Fruit fly (Drosophila melanogaster) whole organism, embryonic: ENCODE measurements around the gene CG6675.

Source experiments
- CG10654 ChIP-seq: fragments of 200-800 bp; sonication (Bioruptor generic); optimal IDR thresholded peaks from 2 replicates; lab custom pipeline; 2016; ENCODE audit warnings: missing biosample characterization, missing genetic modification characterization
- CG11093 ChIP-seq: fragments of 200-800 bp; sonication (Bioruptor generic); IDR thresholded peaks from 3 replicates; pipeline ENCODE4 v1.3.6; 2022; ENCODE audit warnings: missing biosample characterization, missing genetic modification characterization
- CG12942 ChIP-seq: fragments of 200-800 bp; sonication (Bioruptor generic); optimal IDR thresholded peaks from 3 replicates; lab custom pipeline; 2016; ENCODE audit warnings: missing biosample characterization, missing genetic modification characterization
- CG14014 ChIP-seq: fragments of 200-800 bp; sonication (Bioruptor generic); IDR thresholded peaks from 2 replicates; pipeline ENCODE4 v1.3.6; 2022; ENCODE audit warnings: missing biosample characterization, missing genetic modification characterization
- CG14860 ChIP-seq: fragments of 200-800 bp; sonication (Bioruptor generic); IDR thresholded peaks from 3 replicates; pipeline ENCODE4 v1.3.6; 2022; ENCODE audit warnings: missing biosample characterization, missing genetic modification characterization; ENCODE audit not compliant: partially characterized antibody
- CG15269 ChIP-seq: fragments of 200-800 bp; sonication (Bioruptor generic); optimal IDR thresholded peaks from 2 replicates; lab custom pipeline; 2018; ENCODE audit warnings: missing biosample characterization, mild to moderate bottlenecking, missing genetic modification characterization, moderate library complexity
- CG16779 ChIP-seq: fragments of 200-800 bp; sonication (Bioruptor generic); IDR thresholded peaks from 2 replicates; pipeline ENCODE4 v1.3.6; 2022; ENCODE audit warnings: missing biosample characterization, missing genetic modification characterization
- CG17385 ChIP-seq: fragments of 200-800 bp; sonication (Bioruptor generic); optimal IDR thresholded peaks from 3 replicates; lab custom pipeline; 2018; ENCODE audit warnings: missing biosample characterization, mild to moderate bottlenecking, missing genetic modification characterization
- CG18011 ChIP-seq: fragments of 200-800 bp; sonication (Bioruptor generic); optimal IDR thresholded peaks from 2 replicates; lab custom pipeline; 2017; ENCODE audit warnings: missing biosample characterization, missing genetic modification characterization, mild to moderate bottlenecking, moderate library complexity, missing genotype
- CG2199 ChIP-seq: fragments of 200-800 bp; sonication (Bioruptor generic); IDR thresholded peaks from 3 replicates; pipeline ENCODE4 v1.3.6; 2022; ENCODE audit warnings: missing biosample characterization, missing genetic modification characterization
- CG3163 ChIP-seq: fragments of 200-800 bp; sonication (Bioruptor generic); optimal IDR thresholded peaks from 3 replicates; lab custom pipeline; 2016; ENCODE audit warnings: missing biosample characterization, missing genetic modification characterization
- CG34224 ChIP-seq: fragments of 200-800 bp; sonication (Bioruptor generic); IDR thresholded peaks from 3 replicates; pipeline ENCODE4 v1.3.6; 2022; ENCODE audit warnings: missing biosample characterization, missing genetic modification characterization; ENCODE audit not compliant: partially characterized antibody
- CG6689 ChIP-seq: fragments of 200-800 bp; sonication (Bioruptor generic); IDR thresholded peaks from 2 replicates; pipeline ENCODE4 v1.3.6; 2022; ENCODE audit warnings: missing biosample characterization, missing genetic modification characterization
- CG6765 ChIP-seq: fragments of 200-800 bp; sonication (Bioruptor generic); optimal IDR thresholded peaks from 3 replicates; lab custom pipeline; 2017; ENCODE audit warnings: missing biosample characterization, mild to moderate bottlenecking, missing genetic modification characterization
- CG8359 ChIP-seq: fragments of 200-800 bp; sonication (Bioruptor generic); optimal IDR thresholded peaks from 2 replicates; lab custom pipeline; 2017; ENCODE audit warnings: missing biosample characterization, mild to moderate bottlenecking, missing genetic modification characterization, borderline replicate concordance
- CG9609 ChIP-seq: fragments of 200-800 bp; sonication (Bioruptor generic); optimal IDR thresholded peaks from 3 replicates; lab custom pipeline; 2016; ENCODE audit warnings: missing biosample characterization, missing genetic modification characterization
- Deaf1 ChIP-seq: fragments of 200-800 bp; optimal IDR thresholded peaks from 3 replicates; lab custom pipeline; 2019; ENCODE audit warnings: missing biosample characterization, mild to moderate bottlenecking, missing genetic modification characterization, moderate library complexity
- Drgx ChIP-seq: fragments of 200-800 bp; sonication (Bioruptor generic); IDR thresholded peaks from 2 replicates; pipeline ENCODE4 v1.3.6; 2022; ENCODE audit warnings: missing biosample characterization, missing genetic modification characterization
- Ets65A ChIP-seq: fragments of 200-800 bp; sonication (Bioruptor generic); peaks from one replicate; lab custom pipeline; 2016; ENCODE audit warnings: missing biosample characterization, missing genetic modification characterization
- Hmr ChIP-seq: fragments of 200-800 bp; sonication (Bioruptor generic); optimal IDR thresholded peaks from 3 replicates; lab custom pipeline; 2017; ENCODE audit warnings: mild to moderate bottlenecking, missing biosample characterization, missing genetic modification reagents, missing genetic modification characterization
- Med ChIP-seq: fragments of 200-800 bp; sonication (Bioruptor generic); peaks from one replicate; lab custom pipeline; 2016; ENCODE audit warnings: missing biosample characterization, missing genetic modification characterization, mild to moderate bottlenecking, inconsistent platforms, moderate library complexity
- Pdp1 ChIP-seq, 2 experiments: fragments of 200-800 bp; sonication (Bioruptor generic); optimal IDR thresholded peaks; 3 replicates each; lab custom pipeline; 2016; ENCODE audit warnings: missing biosample characterization in 2 of 2, missing genetic modification characterization in 2 of 2, mild to moderate bottlenecking in 1 of 2, moderate library complexity in 1 of 2
- Sry-δ ChIP-seq: fragments of 200-800 bp; sonication (Bioruptor generic); optimal IDR thresholded peaks from 2 replicates; lab custom pipeline; 2016; ENCODE audit warnings: missing biosample characterization, missing genetic modification characterization
- Trl ChIP-seq, 3 experiments: fragments of >200 bp in 2 of 3; fragments of 200-800 bp in 1 of 3; sonication (Bioruptor generic) in 1 of 3; optimal IDR thresholded peaks; 2 replicates in 1 of 3; 3 replicates in 2 of 3; lab custom pipeline; 2016 to 2017; ENCODE audit warnings: missing biosample characterization in 1 of 3, missing genetic modification characterization in 1 of 3
- amos ChIP-seq: fragments of 200-800 bp; sonication (Bioruptor generic); IDR thresholded peaks from 2 replicates; pipeline ENCODE4 v1.3.6; 2022; ENCODE audit warnings: missing biosample characterization, missing genetic modification characterization; ENCODE audit not compliant: partially characterized antibody
- bbx ChIP-seq: fragments of 200-800 bp; sonication (Bioruptor generic); IDR thresholded peaks from 2 replicates; pipeline ENCODE4 v1.3.6; 2022; ENCODE audit warnings: missing biosample characterization, missing genetic modification characterization; ENCODE audit not compliant: partially characterized antibody
- bsh ChIP-seq, 2 experiments: fragments of 200-800 bp; sonication (Bioruptor generic); optimal IDR thresholded peaks; 2 replicates each; lab custom pipeline; 2017 to 2018; ENCODE audit warnings: mild to moderate bottlenecking in 2 of 2, missing biosample characterization in 2 of 2, missing genetic modification characterization in 2 of 2, moderate library complexity in 1 of 2
- cad ChIP-seq: fragments of >200 bp; optimal IDR thresholded peaks from 2 replicates; lab custom pipeline; 2017; ENCODE audit warnings: missing biosample characterization, missing genetic modification characterization
- cg ChIP-seq: fragments of 200-800 bp; sonication (Bioruptor generic); optimal IDR thresholded peaks from 3 replicates; lab custom pipeline; 2019; ENCODE audit warnings: missing biosample characterization, mild to moderate bottlenecking, missing genetic modification characterization, moderate library complexity
- chinmo ChIP-seq: fragments of 200-800 bp; sonication (Bioruptor generic); IDR thresholded peaks from 4 replicates; pipeline ENCODE4 v1.3.6; 2022; ENCODE audit warnings: missing biosample characterization, missing genetic modification characterization; ENCODE audit not compliant: partially characterized antibody
- eve ChIP-seq, 2 experiments: fragments of >200 bp; optimal IDR thresholded peaks; 2 replicates each; lab custom pipeline; 2017; ENCODE audit warnings: missing biosample characterization in 2 of 2, missing genetic modification characterization in 2 of 2
- ewg ChIP-seq: fragments of 200-800 bp; sonication (Bioruptor generic); optimal IDR thresholded peaks from 3 replicates; lab custom pipeline; 2017; ENCODE audit warnings: mild to moderate bottlenecking, missing biosample characterization, missing genetic modification reagents, missing genetic modification characterization
- hkb ChIP-seq, 2 experiments: fragments of 200-800 bp in 1 of 2; fragments of >200 bp in 1 of 2; sonication (Bioruptor generic) in 1 of 2; IDR thresholded peaks in 1 of 2; optimal IDR thresholded peaks in 1 of 2; 2 replicates each; pipeline versions ENCODE4 v1.3.6 to Lab custom; 2017 to 2022; ENCODE audit warnings: missing biosample characterization in 1 of 2, missing genetic modification characterization in 1 of 2
- inv ChIP-seq: fragments of 200-800 bp; sonication (Bioruptor generic); IDR thresholded peaks from 2 replicates; pipeline ENCODE4 v1.3.6; 2022; ENCODE audit warnings: missing biosample characterization, missing genetic modification characterization; ENCODE audit not compliant: partially characterized antibody
- ken ChIP-seq: fragments of 200-800 bp; sonication (Bioruptor generic); IDR thresholded peaks from 3 replicates; pipeline ENCODE4 v1.3.6; 2022; ENCODE audit warnings: missing biosample characterization, missing genetic modification characterization
- mam ChIP-seq: fragments of 200-800 bp; sonication (Bioruptor generic); optimal IDR thresholded peaks from 3 replicates; lab custom pipeline; 2016; ENCODE audit warnings: missing biosample characterization, missing genetic modification characterization
- peb ChIP-seq: fragments of 200-800 bp; sonication (Bioruptor generic); IDR thresholded peaks from 2 replicates; pipeline ENCODE4 v1.3.6; 2022; ENCODE audit warnings: missing biosample characterization, missing genetic modification characterization
- pfk ChIP-seq: fragments of 200-800 bp; sonication (Bioruptor generic); optimal IDR thresholded peaks from 2 replicates; lab custom pipeline; 2018; ENCODE audit warnings: missing biosample characterization, mild to moderate bottlenecking, missing genetic modification characterization, moderate library complexity
- pros ChIP-seq: fragments of 200-800 bp; sonication (Bioruptor generic); optimal IDR thresholded peaks from 3 replicates; lab custom pipeline; 2019; ENCODE audit warnings: missing biosample characterization, mild to moderate bottlenecking, missing genetic modification characterization, moderate library complexity
- scrt ChIP-seq: fragments of 200-800 bp; sonication (Bioruptor generic); optimal IDR thresholded peaks from 2 replicates; lab custom pipeline; 2018; ENCODE audit warnings: missing biosample characterization, mild to moderate bottlenecking, missing genetic modification characterization, moderate library complexity
- sens ChIP-seq: fragments of 200-800 bp; sonication (Bioruptor generic); peaks from one replicate; lab custom pipeline; 2016; ENCODE audit warnings: missing biosample characterization, missing genetic modification characterization
- slou ChIP-seq: fragments of 200-800 bp; sonication (Bioruptor generic); optimal IDR thresholded peaks from 3 replicates; lab custom pipeline; 2016; ENCODE audit warnings: missing biosample characterization, missing genetic modification characterization
- trem ChIP-seq: fragments of 200-800 bp; optimal IDR thresholded peaks from 3 replicates; lab custom pipeline; 2019; ENCODE audit warnings: missing biosample characterization, mild to moderate bottlenecking, missing genetic modification characterization, moderate library complexity
- trh ChIP-seq: fragments of 200-800 bp; sonication (Bioruptor generic); optimal IDR thresholded peaks from 2 replicates; lab custom pipeline; 2016; ENCODE audit warnings: missing biosample characterization, missing genetic modification characterization
- zen ChIP-seq: fragments of 200-800 bp; sonication (Bioruptor generic); optimal IDR thresholded peaks from 3 replicates; lab custom pipeline; 2018; ENCODE audit warnings: missing biosample characterization, mild to moderate bottlenecking, missing genetic modification characterization, moderate library complexity

Gene CG6675

dm6 chr2L:22146247-22146646 is 37.5 kb downstream of the CG6675 start (continued):
- 0 out of 2 replicates have a peak, but pooled peaks have one; percentile 4 for TF ChIP-seq CG6689 (GFP tag; lab: Robert Waterston, UW)
- TF ChIP-seq CG14860 = 0 out of 3 replicates have a peak, but pooled peaks have one; percentile 30
- TF ChIP-seq CG17385 (GFP tag; lab: Kevin White, UChicago) = no peak
- TF ChIP-seq CG10654 (GFP tag; lab: Kevin White, UChicago) = no peak
- peak; percentile 16 for TF ChIP-seq Hmr
- no peak for TF ChIP-seq trem
- TF ChIP-seq amos (GFP tag; lab: Robert Waterston, UW) = peak; percentile 61
- peak; percentile 42; the same call in 1 of the 2 replicates for TF ChIP-seq inv (GFP tag; lab: Robert Waterston, UW)
- peak; percentile 92 for TF ChIP-seq Deaf1 (tag; lab: Kevin White, UChicago)
- TF ChIP-seq CG11093 = no peak
- TF ChIP-seq bbx (GFP tag; lab: Robert Waterston, UW) = peak; percentile 26; the same call in 1 of the 2 replicates
- TF ChIP-seq trh (GFP tag; lab: Kevin White, UChicago) = no peak
- peak; percentile 28 for TF ChIP-seq Sry-δ (GFP tag; lab: Kevin White, UChicago)

dm6 chr2L:22148713-22149112 is 39.9 kb downstream of the CG6675 start:
- TF ChIP-seq bsh (GFP tag; optimal IDR thresholded peaks at IDR 0.05; lab: Kevin White, UChicago) = no peak
- TF ChIP-seq pros (GFP tag; lab: Kevin White, UChicago) = peak; percentile 45
- TF ChIP-seq mam (GFP tag; lab: Kevin White, UChicago) = no peak
- TF ChIP-seq Pdp1 (GFP tag; optimal IDR thresholded peaks at IDR 0.05; lab: Kevin White, UChicago) = peak in 1 of 2 experiments; percentile 89
- TF ChIP-seq slou (GFP tag; lab: Kevin White, UChicago) = no peak
- peak; percentile 93 for TF ChIP-seq CG3163 (GFP tag; lab: Kevin White, UChicago)
- TF ChIP-seq sens (GFP tag; lab: Kevin White, UChicago) = no peak
- no peak for TF ChIP-seq ken (GFP tag; lab: Robert Waterston, UW)
- TF ChIP-seq CG34224 (GFP tag; lab: Robert Waterston, UW) = 0 out of 3 replicates have a peak, but pooled peaks have one; percentile 34
- TF ChIP-seq chinmo = 0 out of 4 replicates have a peak, but pooled peaks have one; percentile 54
- no peak for TF ChIP-seq CG18011 (GFP tag; lab: Kevin White, UChicago)
- TF ChIP-seq Trl (optimal IDR thresholded peaks at IDR 0.05; lab: Kevin White, UChicago) = peak; percentile 53 to 54
- TF ChIP-seq Trl (GFP tag; optimal IDR thresholded peaks at IDR 0.05; lab: Kevin White, UChicago) = no peak
- TF ChIP-seq CG6765 (GFP tag; lab: Kevin White, UChicago) = peak; percentile 10
- peak; percentile 75 for TF ChIP-seq cg (GFP tag; lab: Kevin White, UChicago)
- TF ChIP-seq CG9609 (GFP tag; lab: Kevin White, UChicago) = no peak
- TF ChIP-seq eve (GFP tag; optimal IDR thresholded peaks at IDR 0.05; lab: Kevin White, UChicago) = peak in 1 of 2 experiments; percentile 40

dm6 chr2L:22151323-22151722 is 42.6 kb downstream of the CG6675 start, which contains the start of gene dunk:
Gene dunk, plus strand, starts transcription at chr2L:22151623.
- TF ChIP-seq cad (peak; percentile 43), hkb (optimal IDR thresholded peaks at IDR 0.05; lab: Kevin White, UChicago) (no peak), hkb (GFP tag; IDR thresholded peaks at IDR 0.05; lab: Robert Waterston, UW) (no peak), pfk (GFP tag; lab: Kevin White, UChicago) (no peak), sens (GFP tag; lab: Kevin White, UChicago) (peak; percentile 45), zen (tag; lab: Kevin White, UChicago) (peak; percentile 90)
- TF ChIP-seq, all 482 proteins: peak for 3

dm6 chr2L:22153246-22153645 is 44.5 kb downstream of the CG6675 start:
- TF ChIP-seq CG8359 (GFP tag; lab: Kevin White, UChicago) (no peak), CG15269 (no peak), Ets65A (GFP tag; lab: Kevin White, UChicago) (peak; percentile 2), scrt (GFP tag; lab: Kevin White, UChicago) (peak; percentile 97), peb (GFP tag; lab: Robert Waterston, UW) (no peak), CG16779 (GFP tag; lab: Robert Waterston, UW) (peak; percentile 46; the same call in 1 of the 2 replicates), Drgx (GFP tag; lab: Robert Waterston, UW) (0 out of 2 replicates have a peak, but pooled peaks have one; percentile 29), CG2199 (0 out of 3 replicates have a peak, but pooled peaks have one; percentile 36), ewg (peak; percentile 71), CG14014 (GFP tag; lab: Robert Waterston, UW) (no peak), Med (GFP tag; lab: Kevin White, UChicago) (peak; percentile 20), CG12942 (no peak)
